Fruit fly (Drosophila melanogaster) whole organism, embryonic: ENCODE results near the gene HIP-R.

Experiments used
- Abd-B ChIP-seq: fragments of 200-800 bp; sonication (Bioruptor generic); optimal IDR thresholded peaks from 2 replicates; lab custom pipeline; 2018; ENCODE audit warnings: missing biosample characterization, mild to moderate bottlenecking, missing genetic modification characterization, moderate library complexity
- CG10366 ChIP-seq: fragments of 200-800 bp; sonication (Bioruptor generic); IDR thresholded peaks from 2 replicates; pipeline ENCODE4 v1.3.6; 2022; ENCODE audit warnings: missing biosample characterization, missing genetic modification characterization
- CG10654 ChIP-seq: fragments of 200-800 bp; sonication (Bioruptor generic); optimal IDR thresholded peaks from 2 replicates; lab custom pipeline; 2016; ENCODE audit warnings: missing biosample characterization, missing genetic modification characterization
- CG11398 ChIP-seq: fragments of 200-800 bp; sonication (Bioruptor generic); optimal IDR thresholded peaks from 2 replicates; lab custom pipeline; 2016; ENCODE audit warnings: missing biosample characterization, missing genetic modification characterization
- CG11504 ChIP-seq: fragments of 200-800 bp; sonication (Bioruptor generic); optimal IDR thresholded peaks from 3 replicates; lab custom pipeline; 2019; ENCODE audit warnings: missing biosample characterization, mild to moderate bottlenecking, missing genetic modification characterization, moderate library complexity
- CG12659 ChIP-seq: fragments of 200-800 bp; sonication (Bioruptor generic); optimal IDR thresholded peaks from 3 replicates; lab custom pipeline; 2017; ENCODE audit warnings: mild to moderate bottlenecking, missing biosample characterization, missing genetic modification reagents, missing genetic modification characterization
- CG13624 ChIP-seq: fragments of 200-800 bp; sonication (Bioruptor generic); optimal IDR thresholded peaks from 2 replicates; lab custom pipeline; 2016; ENCODE audit warnings: missing biosample characterization, missing genetic modification characterization
- CG13894 ChIP-seq: fragments of 200-800 bp; sonication (Bioruptor generic); optimal IDR thresholded peaks from 3 replicates; lab custom pipeline; 2018; ENCODE audit warnings: missing biosample characterization, mild to moderate bottlenecking, missing genetic modification characterization, moderate library complexity
- CG15073 ChIP-seq: fragments of 200-800 bp; sonication (Bioruptor generic); optimal IDR thresholded peaks from 2 replicates; lab custom pipeline; 2016; ENCODE audit warnings: missing biosample characterization, missing genetic modification characterization
- CG15479 ChIP-seq: fragments of 200-800 bp; sonication (Bioruptor generic); optimal IDR thresholded peaks from 3 replicates; lab custom pipeline; 2019; ENCODE audit warnings: missing biosample characterization, mild to moderate bottlenecking, missing genetic modification characterization, moderate library complexity
- CG16813 ChIP-seq: fragments of 200-800 bp; sonication (Bioruptor generic); IDR thresholded peaks from 3 replicates; pipeline ENCODE4 v1.3.6; 2022; ENCODE audit warnings: missing biosample characterization, missing genetic modification characterization; ENCODE audit not compliant: partially characterized antibody
- CG1792 ChIP-seq: fragments of 200-800 bp; sonication (Bioruptor generic); optimal IDR thresholded peaks from 2 replicates; lab custom pipeline; 2016; ENCODE audit warnings: missing biosample characterization, missing genetic modification characterization
- CG18476 ChIP-seq: fragments of 200-800 bp; sonication (Bioruptor generic); optimal IDR thresholded peaks from 2 replicates; lab custom pipeline; 2016; ENCODE audit warnings: missing biosample characterization, mild to moderate bottlenecking, missing genetic modification characterization
- CG2678 ChIP-seq: fragments of 200-800 bp; sonication (Bioruptor generic); optimal IDR thresholded peaks from 3 replicates; lab custom pipeline; 2019; ENCODE audit warnings: missing biosample characterization, mild to moderate bottlenecking, missing genetic modification characterization, moderate library complexity
- CG2712 ChIP-seq: fragments of 200-800 bp; optimal IDR thresholded peaks from 3 replicates; lab custom pipeline; 2019; ENCODE audit warnings: missing biosample characterization, mild to moderate bottlenecking, missing genetic modification characterization, moderate library complexity
- CG2889 ChIP-seq: fragments of 200-800 bp; sonication (Bioruptor generic); IDR thresholded peaks from 3 replicates; pipeline ENCODE4 v1.3.6; 2022; ENCODE audit warnings: missing biosample characterization, missing genetic modification characterization
- CG31224 ChIP-seq: fragments of 200-800 bp; sonication (Bioruptor generic); IDR thresholded peaks from 2 replicates; pipeline ENCODE4 v1.3.6; 2022; ENCODE audit warnings: missing biosample characterization, missing genetic modification characterization
- CG3995 ChIP-seq: fragments of 200-800 bp; sonication (Bioruptor generic); optimal IDR thresholded peaks from 3 replicates; lab custom pipeline; 2016; ENCODE audit warnings: missing biosample characterization, missing genetic modification characterization
- CG6654 ChIP-seq: fragments of 200-800 bp; sonication (Bioruptor generic); optimal IDR thresholded peaks from 2 replicates; lab custom pipeline; 2017; ENCODE audit warnings: missing biosample characterization, mild to moderate bottlenecking, missing genetic modification characterization
- CG7839 ChIP-seq: fragments of 200-800 bp; sonication (Bioruptor generic); optimal IDR thresholded peaks from 3 replicates; lab custom pipeline; 2018; ENCODE audit warnings: missing biosample characterization, mild to moderate bottlenecking, missing genetic modification characterization, moderate library complexity
- CG8388 ChIP-seq: fragments of 200-800 bp; sonication (Bioruptor generic); optimal IDR thresholded peaks from 2 replicates; lab custom pipeline; 2019; ENCODE audit warnings: missing biosample characterization, mild to moderate bottlenecking, missing genetic modification characterization, moderate library complexity
- CTCF ChIP-seq: fragments of 200-800 bp; sonication (Bioruptor generic); optimal IDR thresholded peaks from 2 replicates; lab custom pipeline; 2017; ENCODE audit warnings: missing biosample characterization, mild to moderate bottlenecking, missing genetic modification characterization, moderate library complexity
- CrebB ChIP-seq: fragments of 200-800 bp; sonication (Bioruptor generic); optimal IDR thresholded peaks from 3 replicates; lab custom pipeline; 2018; ENCODE audit warnings: missing biosample characterization, mild to moderate bottlenecking, missing genetic modification characterization
- Drgx ChIP-seq: fragments of 200-800 bp; sonication (Bioruptor generic); IDR thresholded peaks from 2 replicates; pipeline ENCODE4 v1.3.6; 2022; ENCODE audit warnings: missing biosample characterization, missing genetic modification characterization
- GATAe ChIP-seq: fragments of 200-800 bp; sonication (Bioruptor generic); conservative IDR thresholded peaks from 2 replicates; pipeline ENCODE4 v1.3.6; 2022; ENCODE audit warnings: missing biosample characterization, missing genetic modification characterization
- HLH3B ChIP-seq: fragments of 200-800 bp; sonication (Bioruptor generic); IDR thresholded peaks from 2 replicates; pipeline ENCODE4 v1.3.6; 2022; ENCODE audit warnings: missing biosample characterization, missing genetic modification characterization
- Hr39 ChIP-seq: fragments of >200 bp; optimal IDR thresholded peaks from 2 replicates; lab custom pipeline; 2017
- Hr78 ChIP-seq, 2 experiments: fragments of 200-800 bp in 1 of 2; fragments of >200 bp in 1 of 2; sonication (Bioruptor generic) in 1 of 2; optimal IDR thresholded peaks; 2 replicates each; lab custom pipeline; 2017 to 2019; ENCODE audit warnings: missing biosample characterization in 2 of 2, missing genetic modification characterization in 2 of 2, mild to moderate bottlenecking in 1 of 2, moderate library complexity in 1 of 2
- MESR4 ChIP-seq: fragments of 200-800 bp; sonication (Bioruptor generic); optimal IDR thresholded peaks from 2 replicates; lab custom pipeline; 2018; ENCODE audit warnings: missing biosample characterization, mild to moderate bottlenecking, missing genetic modification characterization, moderate library complexity
- Meics ChIP-seq: fragments of 200-800 bp; sonication (Bioruptor generic); optimal IDR thresholded peaks from 2 replicates; lab custom pipeline; 2017; ENCODE audit warnings: missing biosample characterization, mild to moderate bottlenecking, missing genetic modification characterization
- NC2α ChIP-seq: fragments of 200-800 bp; sonication (Bioruptor generic); optimal IDR thresholded peaks from 2 replicates; lab custom pipeline; 2016; ENCODE audit warnings: missing biosample characterization, missing genetic modification characterization
- NK7.1 ChIP-seq: fragments of 200-800 bp; sonication (Bioruptor generic); optimal IDR thresholded peaks from 3 replicates; lab custom pipeline; 2016; ENCODE audit warnings: missing biosample characterization, missing genetic modification characterization
- Sox100B ChIP-seq: fragments of 200-800 bp; sonication (Bioruptor generic); optimal IDR thresholded peaks from 3 replicates; lab custom pipeline; 2018; ENCODE audit warnings: missing biosample characterization, mild to moderate bottlenecking, missing genetic modification characterization
- Ssrp ChIP-seq: fragments of 200-800 bp; sonication (Bioruptor generic); optimal IDR thresholded peaks from 2 replicates; lab custom pipeline; 2018; ENCODE audit warnings: missing biosample characterization, mild to moderate bottlenecking, missing genetic modification characterization, moderate library complexity
- Trl ChIP-seq, 3 experiments: fragments of >200 bp in 2 of 3; fragments of 200-800 bp in 1 of 3; sonication (Bioruptor generic) in 1 of 3; optimal IDR thresholded peaks; 2 replicates in 1 of 3; 3 replicates in 2 of 3; lab custom pipeline; 2016 to 2017; ENCODE audit warnings: missing biosample characterization in 1 of 3, missing genetic modification characterization in 1 of 3
- Vsx1 ChIP-seq: fragments of 200-800 bp; sonication (Bioruptor generic); optimal IDR thresholded peaks from 2 replicates; lab custom pipeline; 2017; ENCODE audit warnings: missing biosample characterization, mild to moderate bottlenecking, missing genetic modification characterization, missing genetic modification reagents
- YL-1 ChIP-seq: fragments of 200-800 bp; sonication (Bioruptor generic); optimal IDR thresholded peaks from 3 replicates; lab custom pipeline; 2017; ENCODE audit warnings: missing biosample characterization, mild to moderate bottlenecking, missing genetic modification characterization
- bab2 ChIP-seq: fragments of 200-800 bp; sonication (Bioruptor generic); optimal IDR thresholded peaks from 2 replicates; lab custom pipeline; 2016; ENCODE audit warnings: missing biosample characterization, missing genetic modification characterization
- bigmax ChIP-seq: fragments of 200-800 bp; sonication (Bioruptor generic); optimal IDR thresholded peaks from 2 replicates; lab custom pipeline; 2018; ENCODE audit warnings: missing biosample characterization, mild to moderate bottlenecking, missing genetic modification characterization
- bowl ChIP-seq: fragments of 200-800 bp; sonication (Bioruptor generic); IDR thresholded peaks from 2 replicates; pipeline ENCODE4 v1.3.6; 2022; ENCODE audit warnings: missing biosample characterization, missing genetic modification characterization
- cad ChIP-seq: fragments of >200 bp; optimal IDR thresholded peaks from 2 replicates; lab custom pipeline; 2017; ENCODE audit warnings: missing biosample characterization, missing genetic modification characterization
- chif ChIP-seq, 2 experiments: fragments of 200-800 bp; sonication (Bioruptor generic); optimal IDR thresholded peaks; 3 replicates each; lab custom pipeline; 2016; ENCODE audit warnings: missing biosample characterization in 2 of 2, missing genetic modification characterization in 2 of 2
- cwo ChIP-seq: fragments of 200-800 bp; sonication (Bioruptor generic); optimal IDR thresholded peaks from 3 replicates; lab custom pipeline; 2017; ENCODE audit warnings: missing biosample characterization, missing genetic modification characterization, mild to moderate bottlenecking, moderate library complexity, missing genetic modification reagents
- en ChIP-seq: fragments of 200-800 bp; sonication (Bioruptor generic); optimal IDR thresholded peaks from 2 replicates; lab custom pipeline; 2016; ENCODE audit warnings: missing biosample characterization, missing genetic modification characterization
- esg ChIP-seq: fragments of 200-800 bp; sonication (Bioruptor generic); conservative IDR thresholded peaks from 2 replicates; pipeline ENCODE4 v1.3.6; 2022; ENCODE audit warnings: missing biosample characterization, missing genetic modification characterization
- fd102C ChIP-seq: fragments of 200-800 bp; sonication (Bioruptor generic); optimal IDR thresholded peaks from 2 replicates; lab custom pipeline; 2018; ENCODE audit warnings: missing biosample characterization, mild to moderate bottlenecking, missing genetic modification characterization, moderate library complexity
- nau ChIP-seq: fragments of 200-800 bp; sonication (Bioruptor generic); optimal IDR thresholded peaks from 3 replicates; lab custom pipeline; 2017; ENCODE audit warnings: missing biosample characterization, mild to moderate bottlenecking, missing genetic modification characterization, missing genetic modification reagents
- peb ChIP-seq: fragments of 200-800 bp; sonication (Bioruptor generic); IDR thresholded peaks from 2 replicates; pipeline ENCODE4 v1.3.6; 2022; ENCODE audit warnings: missing biosample characterization, missing genetic modification characterization
- run ChIP-seq: fragments of 200-800 bp; sonication (Bioruptor generic); optimal IDR thresholded peaks from 3 replicates; lab custom pipeline; 2018; ENCODE audit warnings: missing biosample characterization, mild to moderate bottlenecking, missing genetic modification characterization
- sisA ChIP-seq: fragments of 200-800 bp; sonication (Bioruptor generic); IDR thresholded peaks from 2 replicates; pipeline ENCODE4 v1.3.6; 2022; ENCODE audit warnings: missing biosample characterization, missing genetic modification characterization
- zf30C ChIP-seq: fragments of 200-800 bp; sonication (Bioruptor generic); optimal IDR thresholded peaks from 3 replicates; lab custom pipeline; 2018; ENCODE audit warnings: missing biosample characterization, mild to moderate bottlenecking, missing genetic modification characterization

HIP-R gene

DNA sequence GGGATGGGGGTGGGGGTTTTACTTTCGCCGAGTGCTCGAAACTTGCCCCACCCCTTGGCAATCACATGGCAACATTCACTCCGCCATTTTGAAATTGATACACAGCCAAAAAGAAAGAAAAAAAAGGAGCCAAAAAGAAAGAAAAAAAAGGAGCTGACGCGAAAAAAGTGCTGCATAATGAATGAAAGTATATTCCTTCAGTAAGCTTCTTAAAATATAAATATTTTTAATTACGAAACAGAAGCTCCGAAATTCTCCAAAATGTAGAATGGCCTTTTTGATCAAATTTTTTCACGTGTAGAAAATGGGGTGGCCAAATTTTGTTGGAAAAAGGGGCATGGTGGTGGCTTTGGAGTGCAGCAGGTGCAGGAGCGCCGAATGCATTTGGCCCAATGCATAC is 21.6 kb upstream of the HIP-R start (continued):
- TF ChIP-seq bowl (GFP tag; lab: Robert Waterston, UW), result no peak
- TF ChIP-seq Hr78 (GFP tag; optimal IDR thresholded peaks at IDR 0.05; lab: Kevin White, UChicago), result no peak
- no peak for TF ChIP-seq CG31224 (GFP tag; lab: Robert Waterston, UW)
- peak; percentile 21; the same call in 1 of the 2 replicates for TF ChIP-seq Drgx (GFP tag; lab: Robert Waterston, UW)
- TF ChIP-seq CTCF, result no peak
- no peak for TF ChIP-seq YL-1 (GFP tag; lab: Kevin White, UChicago)
- no peak for TF ChIP-seq cwo
- no peak for TF ChIP-seq CG16813
- peak; percentile 1 for TF ChIP-seq CG12659 (GFP tag; lab: Kevin White, UChicago)
- no peak for TF ChIP-seq en (GFP tag; lab: Kevin White, UChicago)
- no peak for TF ChIP-seq CG3995
- TF ChIP-seq CG2712, result peak; percentile 44
- peak; percentile 26; the same call in 1 of the 2 replicates for TF ChIP-seq HLH3B (GFP tag; lab: Robert Waterston, UW)
- no peak for TF ChIP-seq MESR4 (GFP tag; lab: Kevin White, UChicago)
- TF ChIP-seq CG11398 (GFP tag; lab: Kevin White, UChicago), result no peak
- peak; percentile 1 for TF ChIP-seq bab2 (GFP tag; lab: Kevin White, UChicago)
- peak; percentile 55 for TF ChIP-seq CG2678 (tag; lab: Kevin White, UChicago)
- peak; percentile 0 for TF ChIP-seq Vsx1 (GFP tag; lab: Kevin White, UChicago)
- no peak for TF ChIP-seq CrebB (tag; lab: Kevin White, UChicago)
- peak in 1 of 2 experiments; percentile 5 for TF ChIP-seq chif (GFP tag; optimal IDR thresholded peaks at IDR 0.05; lab: Kevin White, UChicago)
- no peak for TF ChIP-seq CG6654 (GFP tag; lab: Kevin White, UChicago)
- TF ChIP-seq sisA, result no peak; the same call in 1 of the 2 replicates
- no peak for TF ChIP-seq zf30C (GFP tag; lab: Kevin White, UChicago)
- no peak for TF ChIP-seq GATAe (GFP tag; lab: Robert Waterston, UW)
- TF ChIP-seq CG13624 (GFP tag; lab: Kevin White, UChicago), result no peak
- TF ChIP-seq CG1792, result no peak
- TF ChIP-seq CG13894 (tag; lab: Kevin White, UChicago), result no peak
- TF ChIP-seq Trl (optimal IDR thresholded peaks at IDR 0.05; lab: Kevin White, UChicago), result no peak
- TF ChIP-seq Trl (GFP tag; optimal IDR thresholded peaks at IDR 0.05; lab: Kevin White, UChicago), result no peak
- no peak for TF ChIP-seq CG15073 (GFP tag; lab: Kevin White, UChicago)
- no peak for TF ChIP-seq CG2889 (GFP tag; lab: Robert Waterston, UW)
- no peak for TF ChIP-seq Ssrp (tag; lab: Kevin White, UChicago)
- peak; percentile 42 for TF ChIP-seq CG7839 (tag; lab: Kevin White, UChicago)
- TF ChIP-seq CG10654, result no peak
- TF ChIP-seq run, result no peak
- TF ChIP-seq nau (GFP tag; lab: Kevin White, UChicago), result no peak
- TF ChIP-seq cad (GFP tag; lab: Kevin White, UChicago), result no peak
- no peak for TF ChIP-seq NC2α (GFP tag; lab: Kevin White, UChicago)
- TF ChIP-seq CG18476 (GFP tag; lab: Kevin White, UChicago), result no peak
- no peak for TF ChIP-seq NK7.1
- TF ChIP-seq Sox100B (GFP tag; lab: Kevin White, UChicago), result peak; percentile 16
- TF ChIP-seq CG11504 (tag; lab: Kevin White, UChicago), result peak; percentile 56
- TF ChIP-seq CG10366 (GFP tag; lab: Robert Waterston, UW), result peak; percentile 40
- peak; percentile 3 for TF ChIP-seq Meics (GFP tag; lab: Kevin White, UChicago)
- TF ChIP-seq CG15479 (GFP tag; lab: Kevin White, UChicago), result no peak
- peak; percentile 37 for TF ChIP-seq CG8388 (GFP tag; lab: Kevin White, UChicago)
- TF ChIP-seq fd102C (GFP tag; lab: Kevin White, UChicago), result no peak
- no peak for TF ChIP-seq esg (GFP tag; lab: Robert Waterston, UW)
- no peak for TF ChIP-seq bigmax
- no peak for TF ChIP-seq Abd-B (GFP tag; lab: Kevin White, UChicago)
- no peak for TF ChIP-seq Hr39 (lab: Kevin White, UChicago)
- TF ChIP-seq peb (GFP tag; lab: Robert Waterston, UW), result no peak
